Fruit fly (Drosophila melanogaster) whole organism, embryonic: ENCODE data around the gene CG10602.

Experiments used
- Asciz ChIP-seq: fragments of 200-800 bp; sonication (Bioruptor generic); optimal IDR thresholded peaks from 2 replicates; lab custom pipeline; 2017; ENCODE audit warnings: missing biosample characterization, mild to moderate bottlenecking, missing genetic modification characterization, missing genetic modification reagents
- Bteb2 ChIP-seq: fragments of 200-800 bp; sonication (Bioruptor generic); optimal IDR thresholded peaks from 2 replicates; lab custom pipeline; 2016; ENCODE audit warnings: missing biosample characterization, missing genetic modification characterization
- CG11093 ChIP-seq: fragments of 200-800 bp; sonication (Bioruptor generic); IDR thresholded peaks from 3 replicates; pipeline ENCODE4 v1.3.6; 2022; ENCODE audit warnings: missing biosample characterization, missing genetic modification characterization
- CG11456 ChIP-seq: fragments of 200-800 bp; sonication (Bioruptor generic); IDR thresholded peaks from 3 replicates; pipeline ENCODE4 v1.3.6; 2022; ENCODE audit warnings: missing biosample characterization, missing genetic modification characterization
- CG12071 ChIP-seq: fragments of 200-800 bp; sonication (Bioruptor generic); optimal IDR thresholded peaks from 3 replicates; lab custom pipeline; 2018; ENCODE audit warnings: missing biosample characterization, mild to moderate bottlenecking, missing genetic modification characterization
- CG12659 ChIP-seq: fragments of 200-800 bp; sonication (Bioruptor generic); optimal IDR thresholded peaks from 3 replicates; lab custom pipeline; 2017; ENCODE audit warnings: mild to moderate bottlenecking, missing biosample characterization, missing genetic modification reagents, missing genetic modification characterization
- CG13424 ChIP-seq: fragments of 200-800 bp; sonication (Bioruptor generic); optimal IDR thresholded peaks from 2 replicates; lab custom pipeline; 2019; ENCODE audit warnings: missing biosample characterization, mild to moderate bottlenecking, missing genetic modification characterization, moderate library complexity
- CG14050 ChIP-seq: fragments of 200-800 bp; sonication (Bioruptor generic); IDR thresholded peaks from 3 replicates; pipeline ENCODE4 v1.3.6; 2022; ENCODE audit warnings: missing biosample characterization, missing genetic modification characterization
- CG1602 ChIP-seq: fragments of 200-800 bp; sonication (Bioruptor generic); optimal IDR thresholded peaks from 3 replicates; lab custom pipeline; 2016; ENCODE audit warnings: missing biosample characterization, missing genetic modification characterization
- CG16863 ChIP-seq: fragments of 200-800 bp; sonication (Bioruptor generic); optimal IDR thresholded peaks from 3 replicates; lab custom pipeline; 2016; ENCODE audit warnings: missing biosample characterization, missing genetic modification characterization
- CG17568 ChIP-seq: fragments of 200-800 bp; sonication (Bioruptor generic); optimal IDR thresholded peaks from 2 replicates; lab custom pipeline; 2018; ENCODE audit warnings: missing biosample characterization, mild to moderate bottlenecking, missing genetic modification characterization, moderate library complexity
- CG17829 ChIP-seq: fragments of 200-800 bp; optimal IDR thresholded peaks from 2 replicates; lab custom pipeline; 2019; ENCODE audit warnings: missing biosample characterization, mild to moderate bottlenecking, missing genetic modification characterization, moderate library complexity
- CG2199 ChIP-seq: fragments of 200-800 bp; sonication (Bioruptor generic); IDR thresholded peaks from 3 replicates; pipeline ENCODE4 v1.3.6; 2022; ENCODE audit warnings: missing biosample characterization, missing genetic modification characterization
- CG2712 ChIP-seq: fragments of 200-800 bp; optimal IDR thresholded peaks from 3 replicates; lab custom pipeline; 2019; ENCODE audit warnings: missing biosample characterization, mild to moderate bottlenecking, missing genetic modification characterization, moderate library complexity
- CG3065 ChIP-seq: fragments of 200-800 bp; sonication (Bioruptor generic); optimal IDR thresholded peaks from 2 replicates; lab custom pipeline; 2016; ENCODE audit warnings: missing biosample characterization, missing genetic modification characterization
- CG4360 ChIP-seq: fragments of 200-800 bp; sonication (Bioruptor generic); IDR thresholded peaks from 2 replicates; pipeline ENCODE4 v1.3.6; 2022; ENCODE audit warnings: missing biosample characterization, missing genetic modification characterization
- CG43689 ChIP-seq: fragments of 200-800 bp; sonication (Bioruptor generic); IDR thresholded peaks from 2 replicates; pipeline ENCODE4 v1.3.6; 2022; ENCODE audit warnings: missing biosample characterization, missing genetic modification characterization
- CG4707 ChIP-seq: fragments of 200-800 bp; sonication (Bioruptor generic); optimal IDR thresholded peaks from 2 replicates; lab custom pipeline; 2018; ENCODE audit warnings: missing biosample characterization, mild to moderate bottlenecking, missing genetic modification characterization, moderate library complexity
- CG6765 ChIP-seq: fragments of 200-800 bp; sonication (Bioruptor generic); optimal IDR thresholded peaks from 3 replicates; lab custom pipeline; 2017; ENCODE audit warnings: missing biosample characterization, mild to moderate bottlenecking, missing genetic modification characterization
- CG8089 ChIP-seq: fragments of 200-800 bp; sonication (Bioruptor generic); optimal IDR thresholded peaks from 3 replicates; lab custom pipeline; 2016; ENCODE audit warnings: missing biosample characterization, missing genetic modification characterization
- CG9437 ChIP-seq: fragments of 200-800 bp; sonication (Bioruptor generic); optimal IDR thresholded peaks from 2 replicates; lab custom pipeline; 2018; ENCODE audit warnings: missing biosample characterization, mild to moderate bottlenecking, missing genetic modification characterization
- Dad ChIP-seq: fragments of 200-800 bp; sonication (Bioruptor generic); optimal IDR thresholded peaks from 3 replicates; lab custom pipeline; 2016; ENCODE audit warnings: missing biosample characterization, missing genetic modification characterization
- Dip2 ChIP-seq: fragments of 200-800 bp; sonication (Bioruptor generic); IDR thresholded peaks from 2 replicates; pipeline ENCODE4 v1.3.6; 2022; ENCODE audit warnings: missing biosample characterization, missing genetic modification characterization
- E2f1 ChIP-seq: fragments of 200-800 bp; sonication (Bioruptor generic); IDR thresholded peaks from 2 replicates; pipeline ENCODE4 v1.3.6; 2022; ENCODE audit warnings: missing biosample characterization, missing genetic modification characterization
- Ets97D ChIP-seq: fragments of 200-800 bp; sonication (Bioruptor generic); optimal IDR thresholded peaks from 3 replicates; lab custom pipeline; 2016; ENCODE audit warnings: missing biosample characterization, missing genetic modification characterization
- GATAe ChIP-seq: fragments of 200-800 bp; sonication (Bioruptor generic); conservative IDR thresholded peaks from 2 replicates; pipeline ENCODE4 v1.3.6; 2022; ENCODE audit warnings: missing biosample characterization, missing genetic modification characterization
- HmgD ChIP-seq: fragments of 200-800 bp; sonication (Bioruptor generic); optimal IDR thresholded peaks from 3 replicates; lab custom pipeline; 2016; ENCODE audit warnings: missing biosample characterization, missing genetic modification characterization
- HmgZ ChIP-seq: fragments of 200-800 bp; sonication (Bioruptor generic); optimal IDR thresholded peaks from 2 replicates; lab custom pipeline; 2018; ENCODE audit warnings: missing biosample characterization, mild to moderate bottlenecking, missing genetic modification characterization
- Kr ChIP-seq: fragments of 200-800 bp; sonication (Bioruptor generic); optimal IDR thresholded peaks from 2 replicates; lab custom pipeline; 2017; ENCODE audit warnings: missing biosample characterization, mild to moderate bottlenecking, missing genetic modification characterization
- Lhr ChIP-seq: fragments of 200-800 bp; sonication (Bioruptor generic); optimal IDR thresholded peaks from 3 replicates; lab custom pipeline; 2017; ENCODE audit warnings: mild to moderate bottlenecking, missing biosample characterization, missing genetic modification reagents, missing genetic modification characterization
- Meics ChIP-seq: fragments of 200-800 bp; sonication (Bioruptor generic); optimal IDR thresholded peaks from 2 replicates; lab custom pipeline; 2017; ENCODE audit warnings: missing biosample characterization, mild to moderate bottlenecking, missing genetic modification characterization
- Myb ChIP-seq: fragments of 200-800 bp; sonication (Bioruptor generic); optimal IDR thresholded peaks from 2 replicates; lab custom pipeline; 2016; ENCODE audit warnings: missing biosample characterization, missing genetic modification characterization
- Ssrp ChIP-seq: fragments of 200-800 bp; sonication (Bioruptor generic); optimal IDR thresholded peaks from 2 replicates; lab custom pipeline; 2018; ENCODE audit warnings: missing biosample characterization, mild to moderate bottlenecking, missing genetic modification characterization, moderate library complexity
- Vsx1 ChIP-seq: fragments of 200-800 bp; sonication (Bioruptor generic); optimal IDR thresholded peaks from 2 replicates; lab custom pipeline; 2017; ENCODE audit warnings: missing biosample characterization, mild to moderate bottlenecking, missing genetic modification characterization, missing genetic modification reagents
- chm ChIP-seq: fragments of 200-800 bp; sonication (Bioruptor generic); IDR thresholded peaks from 2 replicates; pipeline ENCODE4 v1.3.6; 2022; ENCODE audit warnings: missing biosample characterization, missing genetic modification characterization
- dysf ChIP-seq: fragments of 200-800 bp; sonication (Bioruptor generic); IDR thresholded peaks from 3 replicates; pipeline ENCODE4 v1.3.6; 2022; ENCODE audit warnings: missing biosample characterization, missing genetic modification characterization
- ems ChIP-seq: fragments of 200-800 bp; sonication (Bioruptor generic); optimal IDR thresholded peaks from 3 replicates; lab custom pipeline; 2016; ENCODE audit warnings: missing biosample characterization, missing genetic modification characterization
- fd3F ChIP-seq: fragments of 200-800 bp; sonication (Bioruptor generic); optimal IDR thresholded peaks from 2 replicates; lab custom pipeline; 2018; ENCODE audit warnings: missing biosample characterization, mild to moderate bottlenecking, missing genetic modification characterization, moderate library complexity
- gfzf ChIP-seq: fragments of 200-800 bp; sonication (Bioruptor generic); optimal IDR thresholded peaks from 2 replicates; lab custom pipeline; 2016; ENCODE audit warnings: missing biosample characterization, mild to moderate bottlenecking, missing genetic modification characterization, moderate library complexity
- gsb ChIP-seq: fragments of 200-800 bp; sonication (Bioruptor generic); IDR thresholded peaks from 2 replicates; pipeline ENCODE4 v1.3.6; 2022; ENCODE audit warnings: missing biosample characterization, missing genetic modification characterization
- gsb-n ChIP-seq: fragments of 200-800 bp; sonication (Bioruptor generic); optimal IDR thresholded peaks from 3 replicates; lab custom pipeline; 2018; ENCODE audit warnings: missing biosample characterization, mild to moderate bottlenecking, missing genetic modification characterization
- mld ChIP-seq: fragments of 200-800 bp; sonication (Bioruptor generic); IDR thresholded peaks from 3 replicates; pipeline ENCODE4 v1.3.6; 2022; ENCODE audit warnings: missing biosample characterization, missing genetic modification characterization; ENCODE audit not compliant: partially characterized antibody
- ranshi ChIP-seq: fragments of 200-800 bp; sonication (Bioruptor generic); IDR thresholded peaks from 2 replicates; pipeline ENCODE4 v1.3.6; 2022; ENCODE audit warnings: missing biosample characterization, missing genetic modification characterization
- scrt ChIP-seq: fragments of 200-800 bp; sonication (Bioruptor generic); optimal IDR thresholded peaks from 2 replicates; lab custom pipeline; 2018; ENCODE audit warnings: missing biosample characterization, mild to moderate bottlenecking, missing genetic modification characterization, moderate library complexity
- slp2 ChIP-seq: fragments of 200-800 bp; sonication (Bioruptor generic); optimal IDR thresholded peaks from 2 replicates; lab custom pipeline; 2016; ENCODE audit warnings: missing biosample characterization, missing genetic modification characterization
- sqz ChIP-seq: fragments of 200-800 bp; sonication (Bioruptor generic); optimal IDR thresholded peaks from 3 replicates; lab custom pipeline; 2018; ENCODE audit warnings: missing biosample characterization, mild to moderate bottlenecking, missing genetic modification characterization
- sug ChIP-seq: fragments of 200-800 bp; optimal IDR thresholded peaks from 2 replicates; lab custom pipeline; 2019; ENCODE audit warnings: missing biosample characterization, mild to moderate bottlenecking, missing genetic modification characterization, moderate library complexity
- tx ChIP-seq: fragments of 200-800 bp; sonication (Bioruptor generic); optimal IDR thresholded peaks from 2 replicates; lab custom pipeline; 2016; ENCODE audit warnings: missing biosample characterization, missing genetic modification characterization
- zfh2 ChIP-seq: fragments of 200-800 bp; sonication (Bioruptor generic); optimal IDR thresholded peaks from 2 replicates; lab custom pipeline; 2016; ENCODE audit warnings: missing biosample characterization, missing genetic modification characterization

The CG10602 gene

dm6 chr2L:18823243-18823803, 35.7 kb downstream of the CG10602 start, which contains the start of gene Ugt36D1 (continued):
- TF ChIP-seq CG12071 (GFP tag; lab: Kevin White, UChicago) (no peak), Bteb2 (GFP tag; lab: Kevin White, UChicago) (no peak)

dm6 chr2L:18822805-18823204, 36.2 kb downstream of the CG10602 start:
- TF ChIP-seq CG9437 (GFP tag; lab: Kevin White, UChicago) = no peak
- no peak for TF ChIP-seq Kr (GFP tag; lab: Kevin White, UChicago)
- TF ChIP-seq CG16863 = peak; percentile 6
- no peak for TF ChIP-seq GATAe (GFP tag; lab: Robert Waterston, UW)
- TF ChIP-seq CG2199 = no peak
- peak; percentile 47; the same call in 1 of the 3 replicates for TF ChIP-seq CG11093 (GFP tag; lab: Robert Waterston, UW)
- peak; percentile 58 for TF ChIP-seq Vsx1 (GFP tag; lab: Kevin White, UChicago)
- no peak for TF ChIP-seq Ets97D (GFP tag; lab: Kevin White, UChicago)
- peak; percentile 50 for TF ChIP-seq Lhr (GFP tag; lab: Kevin White, UChicago)
- 0 out of 2 replicates have a peak, but pooled peaks have one; percentile 23 for TF ChIP-seq CG43689
- no peak for TF ChIP-seq scrt
- TF ChIP-seq Dip2 (GFP tag; lab: Robert Waterston, UW) = no peak
- TF ChIP-seq Ssrp (tag; lab: Kevin White, UChicago) = no peak
- no peak for TF ChIP-seq slp2 (GFP tag; lab: Kevin White, UChicago)
- no peak for TF ChIP-seq HmgD (GFP tag; lab: Kevin White, UChicago)
- no peak for TF ChIP-seq Myb (GFP tag; lab: Kevin White, UChicago)
- no peak; the same call in 2 of the 3 replicates for TF ChIP-seq dysf (GFP tag; lab: Robert Waterston, UW)
- peak; percentile 69 for TF ChIP-seq CG4707
- TF ChIP-seq gsb (GFP tag; lab: Robert Waterston, UW) = no peak
- TF ChIP-seq Dad (GFP tag; lab: Kevin White, UChicago) = no peak
- no peak for TF ChIP-seq mld
- peak; percentile 50 for TF ChIP-seq fd3F (GFP tag; lab: Kevin White, UChicago)
- no peak for TF ChIP-seq CG17829 (tag; lab: Kevin White, UChicago)
- TF ChIP-seq CG3065 = no peak
- peak; percentile 24 for TF ChIP-seq CG1602 (GFP tag; lab: Kevin White, UChicago)
- peak; percentile 23 for TF ChIP-seq Meics (GFP tag; lab: Kevin White, UChicago)
- peak; percentile 30; the same call in 1 of the 2 replicates for TF ChIP-seq ranshi (GFP tag; lab: Robert Waterston, UW)
- peak; percentile 55 for TF ChIP-seq CG8089 (GFP tag; lab: Kevin White, UChicago)
- peak; percentile 29; the same call in 1 of the 2 replicates for TF ChIP-seq E2f1 (GFP tag; lab: Robert Waterston, UW)
- no peak for TF ChIP-seq zfh2 (GFP tag; lab: Kevin White, UChicago)
- TF ChIP-seq CG11456 (GFP tag; lab: Robert Waterston, UW) = no peak
- no peak for TF ChIP-seq sug
- TF ChIP-seq CG2712 = peak; percentile 22
- TF ChIP-seq gfzf (GFP tag; lab: Kevin White, UChicago) = no peak
- TF ChIP-seq CG13424 (tag; lab: Kevin White, UChicago) = peak; percentile 38
- TF ChIP-seq CG6765 = no peak
- TF ChIP-seq sqz (GFP tag; lab: Kevin White, UChicago) = peak; percentile 49
- no peak for TF ChIP-seq HmgZ (tag; lab: Kevin White, UChicago)
- peak; percentile 71 for TF ChIP-seq Asciz (GFP tag; lab: Kevin White, UChicago)
- peak; percentile 48 for TF ChIP-seq gsb-n (tag; lab: Kevin White, UChicago)
- peak; percentile 42; the same call in 1 of the 2 replicates for TF ChIP-seq chm (GFP tag; lab: Robert Waterston, UW)
- TF ChIP-seq CG12659 (GFP tag; lab: Kevin White, UChicago) = peak; percentile 4
- TF ChIP-seq ems (GFP tag; lab: Kevin White, UChicago) = no peak
- peak; percentile 27 for TF ChIP-seq CG17568 (GFP tag; lab: Kevin White, UChicago)
- TF ChIP-seq tx (GFP tag; lab: Kevin White, UChicago) = no peak
- TF ChIP-seq CG14050 (GFP tag; lab: Robert Waterston, UW) = no peak
- TF ChIP-seq CG4360 (GFP tag; lab: Robert Waterston, UW) = no peak
